Worm (Caenorhabditis elegans): ENCODE measurements around the gene C24H12.8.
"Not testable (repeated sequence)": the region's sequence is repeated elsewhere in the genome, so short reads cannot be mapped to it uniquely, and the experiment has no call there.

The C24H12.8 gene

DNA sequence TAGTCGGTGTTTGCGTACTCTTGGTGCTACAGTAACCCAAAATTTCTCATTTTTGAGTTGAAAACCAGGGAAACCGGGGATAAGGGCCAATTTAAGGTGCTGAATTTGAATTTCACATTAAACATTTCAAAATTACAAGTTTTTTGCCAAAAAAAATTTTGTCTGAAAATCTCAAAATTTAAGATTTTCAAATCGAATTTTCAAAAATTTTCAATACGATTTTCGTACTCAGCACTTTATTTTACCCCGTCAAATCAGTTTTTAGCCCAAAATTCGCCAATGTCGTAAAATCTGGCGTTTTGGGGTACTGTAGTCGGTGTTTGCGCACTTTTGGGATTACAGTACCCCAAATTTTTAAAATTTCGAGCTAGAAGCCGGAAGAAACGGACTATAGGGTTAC, 37.8 kb upstream of the C24H12.8 start, which contains the start of gene W10D9.3:
TSS of gene W10D9.3 (minus strand) at position 101 of the 400 bp plus-strand sequence.
- TF ChIP-seq duxl-1 (tag; optimal IDR thresholded peaks at IDR 0.05; ENCODE audit: poor library complexity): no peak
- peak in 1 of 2 experiments; percentile 73 for TF ChIP-seq unc-62 (GFP tag; optimal IDR thresholded peaks at IDR 0.05 in 1 of 2)
- no peak for TF ChIP-seq unc-62 (tag; optimal IDR thresholded peaks at IDR 0.05)

DNA sequence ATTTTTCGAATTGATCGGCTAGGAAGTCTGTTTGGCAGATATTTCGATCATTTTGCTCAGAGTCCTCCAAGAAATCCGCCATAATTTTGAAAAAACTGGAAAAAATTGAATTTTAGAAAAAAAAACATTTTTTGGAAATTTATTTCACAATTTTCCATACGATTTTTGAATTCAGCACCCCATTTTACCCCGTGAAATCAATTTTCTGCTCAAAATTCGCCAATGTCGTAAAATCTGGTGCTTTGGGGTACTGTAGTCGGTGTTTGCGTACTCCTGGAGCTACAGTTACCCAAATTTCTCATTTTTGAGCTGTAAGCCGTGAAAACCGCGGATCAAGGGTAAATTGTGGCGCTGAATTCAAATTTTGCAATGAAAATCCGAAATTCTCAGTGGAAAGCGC, 34.8 kb upstream of the C24H12.8 start, which contains the start of gene gvd-1:
TSS of gene gvd-1 (minus strand) at position 101 of the 400 bp plus-strand sequence.
- TF ChIP-seq daf-16 (GFP tag; optimal IDR thresholded peaks at IDR 0.05): no peak
- TF ChIP-seq daf-16 (tag; optimal IDR thresholded peaks at IDR 0.05): no peak
- TF ChIP-seq ceh-20 (GFP tag; IDR thresholded peaks at IDR 0.05): no peak
- TF ChIP-seq Y48G9A.11 (GFP tag; IDR thresholded peaks at IDR 0.05): no peak
- TF ChIP-seq nhr-76 (tag; optimal IDR thresholded peaks at IDR 0.05): no peak
- no peak for TF ChIP-seq ceh-62 (tag; optimal IDR thresholded peaks at IDR 0.05)
- TF ChIP-seq F26F4.8 (GFP tag; conservative IDR thresholded peaks at IDR 0.05): no peak

DNA sequence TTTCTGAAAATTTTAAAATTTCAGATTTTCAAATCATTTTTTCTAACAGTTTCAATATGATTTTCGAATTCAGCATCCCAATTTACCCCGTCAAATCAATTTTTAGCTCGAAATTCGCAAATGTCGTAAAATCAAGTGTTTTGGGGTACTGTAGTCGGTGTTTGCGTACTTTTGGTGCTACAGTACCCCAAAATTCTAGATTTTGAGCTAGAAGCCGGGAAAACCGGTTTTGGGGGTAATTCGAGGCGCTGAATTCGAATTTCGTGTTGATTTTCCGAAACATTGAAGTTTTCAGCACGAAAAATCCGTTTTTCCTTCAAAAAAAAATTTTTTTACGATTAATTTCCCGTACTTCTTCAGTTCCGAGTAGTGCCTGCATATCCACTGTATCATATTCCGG, 33.4 kb upstream of the C24H12.8 start:
- TF ChIP-seq egl-43 (GFP tag; IDR thresholded peaks at IDR 0.05) (no peak), aha-1 (tag) (peak; percentile 88), egl-27 (tag; optimal IDR thresholded peaks at IDR 0.05) (no peak), lin-13 (GFP tag; optimal IDR thresholded peaks at IDR 0.05) (peak; percentile 80), lsy-2 (tag; optimal IDR thresholded peaks at IDR 0.05) (peak; percentile 19 to 75), nhr-48 (tag; optimal IDR thresholded peaks at IDR 0.05) (no peak)

DNA sequence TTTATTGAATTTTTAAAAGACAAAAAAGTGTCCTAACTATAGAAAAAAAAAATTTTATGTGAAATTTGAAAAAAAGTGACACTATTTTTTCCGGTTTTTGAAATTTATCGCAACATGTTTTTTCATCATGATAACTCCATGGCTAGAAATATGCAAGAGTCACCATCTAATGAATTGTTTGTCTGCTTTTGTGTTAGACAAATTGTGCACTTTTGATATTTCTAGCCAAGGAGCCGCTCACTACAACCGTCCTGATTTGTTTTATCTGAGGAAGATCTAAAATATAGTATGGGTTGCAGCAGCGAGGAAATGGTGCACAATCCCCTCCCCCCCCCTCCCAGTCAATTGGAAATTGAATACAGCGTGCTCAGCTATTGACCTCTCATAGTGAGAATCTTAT, 31.7 kb upstream of the C24H12.8 start, which contains the start of gene W10D9.1:
TSS of gene W10D9.1 (plus strand) at position 301 of the 400 bp plus-strand sequence.
- TF ChIP-seq aly-2 (tag; optimal IDR thresholded peaks at IDR 0.05); zfp-3 (GFP tag; conservative IDR thresholded peaks at IDR 0.05); ceh-82 (tag; optimal IDR thresholded peaks at IDR 0.05): not testable (repeated sequence)

DNA sequence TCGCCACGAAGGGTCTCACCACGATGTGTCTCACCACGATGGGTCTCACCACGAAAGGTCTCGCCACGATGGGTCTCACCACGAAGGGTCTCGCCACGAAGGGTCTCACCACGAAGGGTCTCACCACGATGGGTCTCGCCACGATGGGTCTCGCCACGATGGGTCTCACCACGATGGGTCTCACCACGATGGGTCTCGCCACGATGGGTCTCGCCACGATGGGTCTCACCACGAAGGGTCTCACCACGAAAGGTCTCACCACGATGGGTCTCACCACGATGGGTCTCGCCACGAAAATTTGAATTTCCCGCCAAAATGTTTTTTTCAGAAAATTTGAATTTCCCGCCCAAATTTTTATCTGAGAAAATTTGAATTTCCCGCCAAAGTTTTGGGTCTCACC, 29.2 kb upstream of the C24H12.8 start:
- peak; percentile 86 for TF ChIP-seq set-16 (GFP tag; IDR thresholded peaks at IDR 0.05)

DNA sequence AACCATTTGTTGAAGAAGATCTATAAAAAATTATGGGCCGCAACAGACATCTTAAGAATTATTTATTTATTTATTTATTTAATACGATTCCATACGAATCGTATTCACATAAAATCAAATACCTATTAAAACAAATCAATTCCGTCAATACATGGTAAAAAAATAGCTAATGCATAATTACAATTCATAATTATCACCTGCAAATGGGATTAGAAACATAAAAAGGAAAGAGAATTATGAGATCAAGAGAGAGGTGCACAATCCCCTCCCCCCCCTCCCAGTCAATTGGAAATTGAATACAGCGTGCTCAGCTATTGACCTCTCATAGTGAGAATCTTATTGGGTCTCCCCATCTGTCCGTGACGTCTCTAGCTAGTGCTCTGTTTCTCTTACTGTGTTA, 18.1 kb upstream of the C24H12.8 start, which contains the start of gene C24H12.1:
TSS of gene C24H12.1 (plus strand) at position 301 of the 400 bp plus-strand sequence.
- not testable (repeated sequence) for TF ChIP-seq mdt-29 (GFP tag; IDR thresholded peaks at IDR 0.05); ama-1 (optimal IDR thresholded peaks at IDR 0.05); daf-8 (GFP tag; IDR thresholded peaks at IDR 0.05)

DNA sequence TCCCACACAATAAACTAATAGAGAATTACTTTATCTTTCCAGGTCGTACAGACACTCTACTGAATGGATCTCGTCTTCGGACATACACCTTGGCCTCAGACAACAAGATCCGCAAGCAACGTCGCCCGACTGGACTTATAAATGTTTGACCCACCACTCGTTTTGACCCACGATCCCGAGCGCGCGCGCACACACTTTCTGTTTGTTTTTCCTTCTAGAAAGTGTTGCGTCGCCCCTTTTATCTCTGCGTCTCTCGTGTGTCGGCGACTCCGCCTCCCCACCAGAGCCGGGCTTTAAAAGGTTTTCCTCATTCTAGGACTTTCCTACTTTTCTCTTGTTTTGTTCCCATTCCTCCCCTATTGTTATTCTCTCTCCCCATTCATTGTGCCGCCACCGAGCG, 14.3 kb upstream of the C24H12.8 start:
- TF ChIP-seq aha-1 (tag): peak; percentile 21
- TF ChIP-seq dmd-6 (GFP tag; IDR thresholded peaks at IDR 0.05): no peak
- TF ChIP-seq R02D3.7 (tag; optimal IDR thresholded peaks at IDR 0.05): no peak
- TF ChIP-seq nhr-77 (tag; optimal IDR thresholded peaks at IDR 0.05): no peak

DNA sequence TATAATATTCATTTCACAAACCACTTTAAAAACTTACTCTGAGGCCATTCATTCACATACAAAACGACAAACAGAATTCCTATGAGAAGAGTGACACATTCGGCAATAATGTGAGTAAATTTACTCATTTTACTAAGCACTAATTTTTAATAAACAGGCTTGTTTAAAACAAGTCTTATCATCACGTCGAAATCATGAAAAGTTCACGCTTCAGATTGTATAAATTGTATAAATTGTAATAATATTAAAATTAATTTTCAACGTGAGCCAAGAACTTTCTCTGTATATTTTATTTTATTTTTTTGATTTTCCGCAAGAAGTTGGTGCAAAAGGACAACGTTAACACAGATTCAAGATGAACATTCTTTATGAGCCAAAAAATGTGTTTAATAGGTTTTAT, 4.2 kb downstream of the C24H12.8 start, which contains the start of gene C24H12.6:
TSS of gene C24H12.6 (minus strand) at position 101 of the 400 bp plus-strand sequence.
- no peak for TF ChIP-seq nhr-237 (tag; optimal IDR thresholded peaks at IDR 0.05)
- TF ChIP-seq ceh-62 (tag; optimal IDR thresholded peaks at IDR 0.05): no peak
- TF ChIP-seq mdt-29 (GFP tag; IDR thresholded peaks at IDR 0.05): no peak
- TF ChIP-seq mxl-2 (GFP tag; conservative IDR thresholded peaks at IDR 0.05): no peak
- no peak for TF ChIP-seq dmd-6 (GFP tag; IDR thresholded peaks at IDR 0.05)
- no peak for TF ChIP-seq daf-12 (tag; optimal IDR thresholded peaks at IDR 0.05)
- no peak for TF ChIP-seq T26A8.4 (GFP tag; IDR thresholded peaks at IDR 0.05)
- no peak for TF ChIP-seq snpc-1.2 (GFP tag; IDR thresholded peaks at IDR 0.05)
- TF ChIP-seq ctbp-1 (GFP tag; IDR thresholded peaks at IDR 0.05): no peak
- TF ChIP-seq daf-19 (GFP tag; conservative IDR thresholded peaks at IDR 0.05): no peak
- no peak for TF ChIP-seq nhr-76 (tag; optimal IDR thresholded peaks at IDR 0.05)
- TF ChIP-seq snpc-4 (tag; optimal IDR thresholded peaks at IDR 0.05): no peak
- no peak for TF ChIP-seq ztf-11 (tag; optimal IDR thresholded peaks at IDR 0.05)
- TF ChIP-seq ama-1 (optimal IDR thresholded peaks at IDR 0.05): no peak
- no peak for TF ChIP-seq skn-1 (tag; optimal IDR thresholded peaks at IDR 0.05)
- TF ChIP-seq saeg-2 (GFP tag; IDR thresholded peaks at IDR 0.05): no peak
- TF ChIP-seq nhr-28 (tag; optimal IDR thresholded peaks at IDR 0.05): no peak
